Worm (Caenorhabditis elegans): Measurements from ENCODE around the gene Y43F8B.24.

Gene Y43F8B.24

ce11 chrV:19477852-19478251 lies 20.6 kb downstream of the Y43F8B.24 start, which contains the start of gene Y43F8B.9:
Gene Y43F8B.9 (plus strand): TSS chrV:19478152.
- TF ChIP-seq B0035.1 (tag; optimal IDR thresholded peaks at IDR 0.05) = no peak
- no peak for TF ChIP-seq Y95B8A.8 (GFP tag; IDR thresholded peaks at IDR 0.05)
- TF ChIP-seq nhr-27 (tag; optimal IDR thresholded peaks at IDR 0.05) = no peak
- no peak for TF ChIP-seq F52B5.7 (tag; optimal IDR thresholded peaks at IDR 0.05)
- no peak for TF ChIP-seq snpc-4 (GFP tag; optimal IDR thresholded peaks at IDR 0.05)
- TF ChIP-seq snpc-4 (tag; optimal IDR thresholded peaks at IDR 0.05) = no peak
- no peak for TF ChIP-seq pha-4 (tag; optimal IDR thresholded peaks at IDR 0.05)
- TF ChIP-seq B0336.3 (GFP tag; IDR thresholded peaks at IDR 0.05) = no peak
- TF ChIP-seq C17E4.6 (GFP tag; IDR thresholded peaks at IDR 0.05) = no peak
- no peak for TF ChIP-seq attf-5 (GFP tag; optimal IDR thresholded peaks at IDR 0.05)
- no peak for TF ChIP-seq madf-6 (GFP tag; IDR thresholded peaks at IDR 0.05)
- no peak for TF ChIP-seq C06A6.2 (GFP tag; conservative IDR thresholded peaks at IDR 0.05)

ce11 chrV:19482535-19482934 lies 25.3 kb downstream of the Y43F8B.24 start, which contains the start of gene Y43F8B.22:
Gene Y43F8B.22 (plus strand): TSS chrV:19482835.
- TF ChIP-seq zfh-2 (GFP tag; conservative IDR thresholded peaks at IDR 0.05) = no peak
- TF ChIP-seq attf-6 (GFP tag; IDR thresholded peaks at IDR 0.05) = no peak
- no peak for TF ChIP-seq F22D6.2 (tag; optimal IDR thresholded peaks at IDR 0.05)
- no peak for TF ChIP-seq B0261.1 (tag; optimal IDR thresholded peaks at IDR 0.05)
- no peak for TF ChIP-seq F33H1.4 (GFP tag; IDR thresholded peaks at IDR 0.05)
- TF ChIP-seq repo-1 (tag; optimal IDR thresholded peaks at IDR 0.05) = no peak
- no peak for TF ChIP-seq ccch-3 (GFP tag; optimal IDR thresholded peaks at IDR 0.05)
- no peak for TF ChIP-seq hlh-26 (GFP tag; conservative IDR thresholded peaks at IDR 0.05)
- TF ChIP-seq unc-62 (GFP tag; optimal IDR thresholded peaks at IDR 0.05) = no peak
- TF ChIP-seq hmg-1.2 (GFP tag; IDR thresholded peaks at IDR 0.05) = no peak
- TF ChIP-seq snpc-1.3 (tag; optimal IDR thresholded peaks at IDR 0.05; ENCODE audit: insufficient read depth) = no peak
- no peak for TF ChIP-seq C06A6.2 (GFP tag; conservative IDR thresholded peaks at IDR 0.05)

- TF ChIP-seq nhr-80 (tag; optimal IDR thresholded peaks at IDR 0.05) = no peak
- TF ChIP-seq B0261.1 (tag; optimal IDR thresholded peaks at IDR 0.05) = peak; percentile 62
- TF ChIP-seq rpc-1 (optimal IDR thresholded peaks at IDR 0.05) = peak; percentile 51
- peak; percentile 71 for TF ChIP-seq rpc-1 (tag; optimal IDR thresholded peaks at IDR 0.05)
- TF ChIP-seq tbp1 (GFP tag; optimal IDR thresholded peaks at IDR 0.05) = peak; percentile 84
These were observed 27.3 kb downstream of the Y43F8B.24 start, which contains the start of gene Y43F8B.17 for ce11 chrV:19484507-19484906. Gene Y43F8B.17 (plus strand): TSS chrV:19484721.

ce11 chrV:19485261-19485660 lies 28.0 kb downstream of the Y43F8B.24 start, which contains the start of gene Y43F8B.28:
Gene Y43F8B.28 (plus strand): TSS chrV:19485319.
- no peak for TF ChIP-seq F23B12.7 (tag; optimal IDR thresholded peaks at IDR 0.05; ENCODE audit: insufficient read depth)
- peak; percentile 87 for TF ChIP-seq zfh-2 (GFP tag; conservative IDR thresholded peaks at IDR 0.05)
- TF ChIP-seq lin-26 (GFP tag; IDR thresholded peaks at IDR 0.05) = 0 out of 2 replicates have a peak, but pooled peaks have one; percentile 10
- TF ChIP-seq egrh-3 (GFP tag; IDR thresholded peaks at IDR 0.05) = peak; percentile 88

- TF ChIP-seq egrh-3 (GFP tag; IDR thresholded peaks at IDR 0.05) (no peak), F57A8.1 (GFP tag; optimal IDR thresholded peaks at IDR 0.05) (no peak), lir-1 (GFP tag; conservative IDR thresholded peaks at IDR 0.05) (no peak), madf-10 (tag; optimal IDR thresholded peaks at IDR 0.05) (no peak), nfya-1 (tag; optimal IDR thresholded peaks at IDR 0.05; ENCODE audit: borderline replicate concordance, insufficient read depth) (no peak), B0336.3 (GFP tag; IDR thresholded peaks at IDR 0.05) (no peak), F39B2.1 (GFP tag; IDR thresholded peaks at IDR 0.05) (no peak), F23B12.7 (tag; optimal IDR thresholded peaks at IDR 0.05; ENCODE audit: insufficient read depth) (no peak), lsy-27 (tag; optimal IDR thresholded peaks at IDR 0.05; ENCODE audit: borderline replicate concordance, insufficient read depth) (no peak)
These were observed 28.5 kb downstream of the Y43F8B.24 start, which contains the start of gene Y43F8B.18 for ce11 chrV:19485690-19486089. Gene Y43F8B.18 (plus strand): TSS chrV:19485990.
